Fruit fly (Drosophila melanogaster): ENCODE data around the gene Mitofilin.

DNA sequence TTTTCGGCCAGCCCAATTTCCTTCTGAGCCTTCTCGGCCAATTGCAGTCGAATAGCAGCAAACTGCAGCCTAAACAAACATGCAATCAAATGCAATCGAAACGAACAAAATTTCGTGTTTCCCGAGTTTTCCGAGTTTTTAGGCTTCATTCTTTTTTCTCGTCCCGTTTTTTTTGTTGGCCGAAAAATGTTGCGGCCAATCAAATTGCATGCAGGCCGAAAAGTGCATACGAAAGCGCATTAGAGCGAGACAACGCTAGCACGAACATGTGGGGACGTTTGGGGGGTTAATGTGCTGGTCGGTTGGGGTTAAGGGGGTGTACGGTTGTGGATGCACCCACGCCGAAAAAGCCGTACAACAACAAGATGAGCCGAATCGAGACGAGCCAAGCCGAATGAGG is 33.4 kb downstream of the Mitofilin start:
- TF ChIP-seq Sin3A (optimal IDR thresholded peaks at IDR 0.05) (no peak), psq (optimal IDR thresholded peaks at IDR 0.05) (no peak), h (optimal IDR thresholded peaks at IDR 0.05) (no peak), ttk (optimal IDR thresholded peaks at IDR 0.05) (no peak)
